Fruit fly (Drosophila melanogaster) whole organism, embryonic: Measurements from ENCODE around the gene CG5934.
A peak's percentile ranks its signal among the peaks of the same experiment; 100 is the strongest.

Experiments used
- Abd-B ChIP-seq: fragments of 200-800 bp; sonication (Bioruptor generic); optimal IDR thresholded peaks from 2 replicates; lab custom pipeline; 2018; ENCODE audit warnings: missing biosample characterization, mild to moderate bottlenecking, missing genetic modification characterization, moderate library complexity
- Awh ChIP-seq: fragments of 200-800 bp; sonication (Bioruptor generic); IDR thresholded peaks from 2 replicates; pipeline ENCODE4, ENCODE4 v1.3.6; 2022; ENCODE audit warnings: missing biosample characterization, missing genetic modification characterization
- CG10366 ChIP-seq: fragments of 200-800 bp; sonication (Bioruptor generic); IDR thresholded peaks from 2 replicates; pipeline ENCODE4 v1.3.6; 2022; ENCODE audit warnings: missing biosample characterization, missing genetic modification characterization
- CG13287 ChIP-seq: fragments of 200-800 bp; sonication (Bioruptor generic); IDR thresholded peaks from 2 replicates; pipeline ENCODE4 v1.3.6; 2022; ENCODE audit warnings: missing biosample characterization, missing genetic modification characterization; ENCODE audit not compliant: partially characterized antibody
- CG13424 ChIP-seq: fragments of 200-800 bp; sonication (Bioruptor generic); optimal IDR thresholded peaks from 2 replicates; lab custom pipeline; 2019; ENCODE audit warnings: missing biosample characterization, mild to moderate bottlenecking, missing genetic modification characterization, moderate library complexity
- CG14965 ChIP-seq: fragments of 200-800 bp; sonication (Bioruptor generic); optimal IDR thresholded peaks from 2 replicates; lab custom pipeline; 2016; ENCODE audit warnings: missing biosample characterization, missing genetic modification characterization, borderline replicate concordance
- CG15073 ChIP-seq: fragments of 200-800 bp; sonication (Bioruptor generic); optimal IDR thresholded peaks from 2 replicates; lab custom pipeline; 2016; ENCODE audit warnings: missing biosample characterization, missing genetic modification characterization
- CG17802 ChIP-seq: fragments of 200-800 bp; sonication (Bioruptor generic); optimal IDR thresholded peaks from 2 replicates; lab custom pipeline; 2018; ENCODE audit warnings: missing biosample characterization, mild to moderate bottlenecking, missing genetic modification characterization, moderate library complexity
- CG34422 ChIP-seq: fragments of 200-800 bp; sonication (Bioruptor generic); IDR thresholded peaks from 3 replicates; pipeline ENCODE4 v1.3.6; 2022; ENCODE audit warnings: missing biosample characterization, missing genetic modification characterization
- CG4360 ChIP-seq: fragments of 200-800 bp; sonication (Bioruptor generic); IDR thresholded peaks from 2 replicates; pipeline ENCODE4 v1.3.6; 2022; ENCODE audit warnings: missing biosample characterization, missing genetic modification characterization
- CG4404 ChIP-seq: fragments of 200-800 bp; sonication (Bioruptor generic); IDR thresholded peaks from 2 replicates; pipeline ENCODE4 v1.3.6; 2022; ENCODE audit warnings: missing biosample characterization, missing genetic modification characterization
- CG7372 ChIP-seq: fragments of 200-800 bp; sonication (Bioruptor generic); IDR thresholded peaks from 2 replicates; pipeline ENCODE4 v1.3.6; 2022; ENCODE audit warnings: missing biosample characterization, missing genetic modification characterization
- CG7745 ChIP-seq: fragments of 200-800 bp; sonication (Bioruptor generic); optimal IDR thresholded peaks from 2 replicates; lab custom pipeline; 2018; ENCODE audit warnings: missing biosample characterization, mild to moderate bottlenecking, missing genetic modification characterization, moderate library complexity
- Camta ChIP-seq: fragments of 200-800 bp; sonication (Bioruptor generic); optimal IDR thresholded peaks from 2 replicates; lab custom pipeline; 2016; ENCODE audit warnings: missing biosample characterization, missing genetic modification characterization
- Dip3 ChIP-seq: fragments of 200-800 bp; sonication (Bioruptor generic); optimal IDR thresholded peaks from 3 replicates; lab custom pipeline; 2016; ENCODE audit warnings: missing biosample characterization, missing genetic modification characterization
- Doc3 ChIP-seq: fragments of 200-800 bp; sonication (Bioruptor generic); IDR thresholded peaks from 3 replicates; pipeline ENCODE4 v1.3.6; 2022; ENCODE audit warnings: missing biosample characterization, missing genetic modification characterization; ENCODE audit not compliant: partially characterized antibody
- Fer1 ChIP-seq: fragments of 200-800 bp; sonication (Bioruptor generic); optimal IDR thresholded peaks from 2 replicates; lab custom pipeline; 2017; ENCODE audit warnings: missing biosample characterization, mild to moderate bottlenecking, missing genetic modification characterization
- HmgD ChIP-seq: fragments of 200-800 bp; sonication (Bioruptor generic); optimal IDR thresholded peaks from 3 replicates; lab custom pipeline; 2016; ENCODE audit warnings: missing biosample characterization, missing genetic modification characterization
- Med ChIP-seq: fragments of 200-800 bp; sonication (Bioruptor generic); peaks from one replicate; lab custom pipeline; 2016; ENCODE audit warnings: missing biosample characterization, missing genetic modification characterization, mild to moderate bottlenecking, inconsistent platforms, moderate library complexity
- Neu2 ChIP-seq: fragments of 200-800 bp; sonication (Bioruptor generic); optimal IDR thresholded peaks from 3 replicates; lab custom pipeline; 2016; ENCODE audit warnings: missing biosample characterization, missing genetic modification characterization, borderline replicate concordance
- Opbp ChIP-seq: fragments of 200-800 bp; sonication (Bioruptor generic); IDR thresholded peaks from 3 replicates; pipeline ENCODE4 v1.3.6; 2022; ENCODE audit warnings: missing biosample characterization, missing genetic modification characterization; ENCODE audit not compliant: partially characterized antibody
- Ptx1 ChIP-seq: fragments of 200-800 bp; sonication (Bioruptor generic); IDR thresholded peaks from 2 replicates; pipeline ENCODE4 v1.3.6; 2022; ENCODE audit warnings: missing biosample characterization, missing genetic modification characterization
- Sox100B ChIP-seq: fragments of 200-800 bp; sonication (Bioruptor generic); optimal IDR thresholded peaks from 3 replicates; lab custom pipeline; 2018; ENCODE audit warnings: missing biosample characterization, mild to moderate bottlenecking, missing genetic modification characterization
- Trl ChIP-seq, 3 experiments: fragments of >200 bp in 2 of 3; fragments of 200-800 bp in 1 of 3; sonication (Bioruptor generic) in 1 of 3; optimal IDR thresholded peaks; 2 replicates in 1 of 3; 3 replicates in 2 of 3; lab custom pipeline; 2016 to 2017; ENCODE audit warnings: missing biosample characterization in 1 of 3, missing genetic modification characterization in 1 of 3
- Vsx1 ChIP-seq: fragments of 200-800 bp; sonication (Bioruptor generic); optimal IDR thresholded peaks from 2 replicates; lab custom pipeline; 2017; ENCODE audit warnings: missing biosample characterization, mild to moderate bottlenecking, missing genetic modification characterization, missing genetic modification reagents
- YL-1 ChIP-seq: fragments of 200-800 bp; sonication (Bioruptor generic); optimal IDR thresholded peaks from 3 replicates; lab custom pipeline; 2017; ENCODE audit warnings: missing biosample characterization, mild to moderate bottlenecking, missing genetic modification characterization
- bcd ChIP-seq: fragments of 200-800 bp; sonication (Bioruptor generic); optimal IDR thresholded peaks from 2 replicates; lab custom pipeline; 2017; ENCODE audit warnings: missing biosample characterization, mild to moderate bottlenecking, missing genetic modification characterization
- cad ChIP-seq: fragments of >200 bp; optimal IDR thresholded peaks from 2 replicates; lab custom pipeline; 2017; ENCODE audit warnings: missing biosample characterization, missing genetic modification characterization
- chif ChIP-seq, 2 experiments: fragments of 200-800 bp; sonication (Bioruptor generic); optimal IDR thresholded peaks; 3 replicates each; lab custom pipeline; 2016; ENCODE audit warnings: missing biosample characterization in 2 of 2, missing genetic modification characterization in 2 of 2
- ewg ChIP-seq: fragments of 200-800 bp; sonication (Bioruptor generic); optimal IDR thresholded peaks from 3 replicates; lab custom pipeline; 2017; ENCODE audit warnings: mild to moderate bottlenecking, missing biosample characterization, missing genetic modification reagents, missing genetic modification characterization
- fd3F ChIP-seq: fragments of 200-800 bp; sonication (Bioruptor generic); optimal IDR thresholded peaks from 2 replicates; lab custom pipeline; 2018; ENCODE audit warnings: missing biosample characterization, mild to moderate bottlenecking, missing genetic modification characterization, moderate library complexity
- gcm2 ChIP-seq: fragments of 200-800 bp; sonication (Bioruptor generic); optimal IDR thresholded peaks from 2 replicates; lab custom pipeline; 2016; ENCODE audit warnings: missing biosample characterization, missing genetic modification characterization
- gfzf ChIP-seq: fragments of 200-800 bp; sonication (Bioruptor generic); optimal IDR thresholded peaks from 2 replicates; lab custom pipeline; 2016; ENCODE audit warnings: missing biosample characterization, mild to moderate bottlenecking, missing genetic modification characterization, moderate library complexity
- grau ChIP-seq: fragments of 200-800 bp; optimal IDR thresholded peaks from 3 replicates; lab custom pipeline; 2019; ENCODE audit warnings: missing biosample characterization, mild to moderate bottlenecking, missing genetic modification characterization, moderate library complexity
- gro ChIP-seq: fragments of 200-800 bp; sonication (Bioruptor generic); optimal IDR thresholded peaks from 2 replicates; lab custom pipeline; 2016; ENCODE audit warnings: missing biosample characterization, missing genetic modification characterization
- ind ChIP-seq: fragments of 200-800 bp; sonication (Bioruptor generic); optimal IDR thresholded peaks from 3 replicates; lab custom pipeline; 2016; ENCODE audit warnings: missing biosample characterization, missing genetic modification characterization
- kay ChIP-seq: fragments of 200-800 bp; sonication (Bioruptor generic); optimal IDR thresholded peaks from 2 replicates; lab custom pipeline; 2016; ENCODE audit warnings: missing biosample characterization, missing genetic modification characterization
- ken ChIP-seq: fragments of 200-800 bp; sonication (Bioruptor generic); IDR thresholded peaks from 3 replicates; pipeline ENCODE4 v1.3.6; 2022; ENCODE audit warnings: missing biosample characterization, missing genetic modification characterization
- luna ChIP-seq: fragments of 200-800 bp; sonication (Bioruptor generic); optimal IDR thresholded peaks from 2 replicates; lab custom pipeline; 2016; ENCODE audit warnings: missing biosample characterization, missing genetic modification characterization
- maf-S ChIP-seq: fragments of 200-800 bp; sonication (Bioruptor generic); optimal IDR thresholded peaks from 2 replicates; lab custom pipeline; 2016; ENCODE audit warnings: missing biosample characterization, missing genetic modification characterization
- prd ChIP-seq, 3 experiments: fragments of >200 bp in 2 of 3; fragments of 200-800 bp in 1 of 3; sonication (Bioruptor generic) in 1 of 3; optimal IDR thresholded peaks in 2 of 3; IDR thresholded peaks in 1 of 3; 2 replicates in 2 of 3; 3 replicates in 1 of 3; pipeline versions ENCODE4 v1.3.6 to Lab custom; 2017 to 2022; ENCODE audit warnings: missing biosample characterization in 1 of 3, missing genetic modification characterization in 1 of 3
- sr ChIP-seq: fragments of 200-800 bp; sonication (Bioruptor generic); IDR thresholded peaks from 3 replicates; pipeline ENCODE4 v1.3.6; 2022; ENCODE audit warnings: missing biosample characterization, missing genetic modification characterization
- ssp ChIP-seq: fragments of 200-800 bp; sonication (Bioruptor generic); IDR thresholded peaks from 2 replicates; pipeline ENCODE4 v1.3.6; 2022; ENCODE audit warnings: missing biosample characterization, missing genetic modification characterization
- tll ChIP-seq, 2 experiments: fragments of 200-800 bp in 1 of 2; fragments of >200 bp in 1 of 2; sonication (Bioruptor generic) in 1 of 2; optimal IDR thresholded peaks; 2 replicates each; lab custom pipeline; 2017 to 2019; ENCODE audit warnings: missing biosample characterization in 2 of 2, missing genetic modification characterization in 2 of 2, mild to moderate bottlenecking in 1 of 2, moderate library complexity in 1 of 2
- tup ChIP-seq: fragments of 200-800 bp; sonication (Bioruptor generic); optimal IDR thresholded peaks from 2 replicates; lab custom pipeline; 2016; ENCODE audit warnings: missing biosample characterization, mild to moderate bottlenecking, missing genetic modification characterization, moderate library complexity
- wor ChIP-seq: fragments of 200-800 bp; sonication (Bioruptor generic); IDR thresholded peaks from 2 replicates; pipeline ENCODE4 v1.3.6; 2022; ENCODE audit warnings: missing biosample characterization, missing genetic modification characterization
- yki ChIP-seq: fragments of >200 bp; optimal IDR thresholded peaks from 3 replicates; lab custom pipeline; 2018
- zen2 ChIP-seq: fragments of 200-800 bp; sonication (Bioruptor generic); IDR thresholded peaks from 3 replicates; pipeline ENCODE4 v1.3.6; 2022; ENCODE audit warnings: missing biosample characterization, missing genetic modification characterization; ENCODE audit not compliant: partially characterized antibody

Gene CG5934

DNA sequence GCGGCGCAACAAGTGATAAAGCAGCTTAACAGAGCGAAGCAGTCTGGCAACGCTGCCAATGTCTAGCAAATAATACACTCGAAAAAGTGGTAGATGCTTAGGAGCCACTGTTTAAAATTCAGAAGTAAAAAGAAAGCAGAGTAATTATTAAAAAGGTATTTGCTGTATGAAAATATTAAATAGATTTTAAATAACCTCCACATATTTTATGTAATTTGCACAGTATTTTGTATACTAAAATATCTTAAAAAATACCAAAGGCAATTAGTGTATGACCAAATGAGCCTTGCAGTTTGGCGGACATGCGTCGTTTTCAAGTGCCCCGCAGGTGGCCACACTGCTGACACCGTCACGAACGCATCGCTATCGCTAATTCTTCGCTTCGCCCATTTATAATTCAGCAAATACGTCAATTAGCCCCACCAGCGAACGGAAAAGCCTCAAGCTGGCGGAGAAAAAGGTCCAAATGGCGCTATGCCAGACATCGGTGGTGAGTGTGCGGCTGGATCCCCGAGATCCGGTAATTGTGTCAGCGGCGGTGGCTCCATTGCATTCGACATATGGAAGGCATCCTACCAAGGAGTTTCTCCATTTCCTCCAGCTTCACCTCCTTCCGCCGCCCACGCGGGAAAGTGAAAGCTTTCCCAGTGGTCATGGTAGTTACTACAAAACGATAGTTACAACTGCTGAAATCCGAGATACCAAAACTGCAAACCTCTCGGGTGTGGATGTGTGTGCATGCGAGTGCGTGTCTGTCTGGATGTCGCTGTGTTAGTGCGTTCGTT is 20.2 kb upstream of the CG5934 start, which contains the start of gene pll (continued):
- TF ChIP-seq Opbp (peak; percentile 42; the same call in 2 of the 3 replicates), ewg (GFP tag; lab: Kevin White, UChicago) (peak; percentile 81), fd3F (GFP tag; lab: Kevin White, UChicago) (peak; percentile 75), Med (peak; percentile 95), Neu2 (GFP tag; lab: Kevin White, UChicago) (no peak), gro (peak; percentile 58), Ptx1 (GFP tag; lab: Robert Waterston, UW) (peak; percentile 89), Abd-B (GFP tag; lab: Kevin White, UChicago) (peak; percentile 83), ind (GFP tag; lab: Kevin White, UChicago) (peak; percentile 83), gfzf (GFP tag; lab: Kevin White, UChicago) (peak; percentile 94), Camta (GFP tag; lab: Kevin White, UChicago) (peak; percentile 71), luna (peak; percentile 65), CG4404 (GFP tag; lab: Robert Waterston, UW) (peak; percentile 81), CG13424 (tag; lab: Kevin White, UChicago) (peak; percentile 84), kay (GFP tag; lab: Kevin White, UChicago) (peak; percentile 65), Vsx1 (GFP tag; lab: Kevin White, UChicago) (no peak), CG10366 (GFP tag; lab: Robert Waterston, UW) (peak; percentile 90), CG7372 (GFP tag; lab: Robert Waterston, UW) (peak; percentile 83), Awh (GFP tag; lab: Robert Waterston, UW) (peak; percentile 84), CG4360 (GFP tag; lab: Robert Waterston, UW) (no peak), maf-S (GFP tag; lab: Kevin White, UChicago) (peak; percentile 74), bcd (GFP tag; lab: Kevin White, UChicago) (peak; percentile 71), tup (GFP tag; lab: Kevin White, UChicago) (peak; percentile 36), CG7745 (no peak), CG17802 (tag; lab: Kevin White, UChicago) (peak; percentile 40), sr (peak; percentile 63; the same call in 2 of the 3 replicates), tll (GFP tag; optimal IDR thresholded peaks at IDR 0.05; lab: Kevin White, UChicago) (peak in 1 of 2 experiments; percentile 44), chif (GFP tag; optimal IDR thresholded peaks at IDR 0.05; lab: Kevin White, UChicago) (peak; percentile 69 to 74), ssp (GFP tag; lab: Robert Waterston, UW) (peak; percentile 82), prd (optimal IDR thresholded peaks at IDR 0.05; lab: Kevin White, UChicago) (no peak), prd (GFP tag; IDR thresholded peaks at IDR 0.05; lab: Robert Waterston, UW) (peak; percentile 91), Sox100B (GFP tag; lab: Kevin White, UChicago) (no peak), YL-1 (GFP tag; lab: Kevin White, UChicago) (peak; percentile 74), yki (lab: Kevin White, UChicago) (no peak), grau (tag; lab: Kevin White, UChicago) (peak; percentile 80), ken (GFP tag; lab: Robert Waterston, UW) (peak; percentile 86), CG14965 (GFP tag; lab: Kevin White, UChicago) (no peak), Doc3 (GFP tag; lab: Robert Waterston, UW) (no peak), zen2 (GFP tag; lab: Robert Waterston, UW) (no peak), Fer1 (peak; percentile 72), CG15073 (GFP tag; lab: Kevin White, UChicago) (no peak), Dip3 (GFP tag; lab: Kevin White, UChicago) (peak; percentile 64), CG13287 (GFP tag; lab: Robert Waterston, UW) (peak; percentile 69), wor (GFP tag; lab: Robert Waterston, UW) (peak; percentile 75), HmgD (GFP tag; lab: Kevin White, UChicago) (peak; percentile 63), gcm2 (peak; percentile 54), cad (GFP tag; lab: Kevin White, UChicago) (no peak), Trl (optimal IDR thresholded peaks at IDR 0.05; lab: Kevin White, UChicago) (no peak), Trl (GFP tag; optimal IDR thresholded peaks at IDR 0.05; lab: Kevin White, UChicago) (peak; percentile 68), CG34422 (GFP tag; lab: Robert Waterston, UW) (peak; percentile 87)
